Fruit fly (Drosophila melanogaster) whole organism, embryonic: ENCODE results near the gene Kaz1-ORFB.

Experiments used
- Abd-B ChIP-seq: fragments of 200-800 bp; sonication (Bioruptor generic); optimal IDR thresholded peaks from 2 replicates; lab custom pipeline; 2018; ENCODE audit warnings: missing biosample characterization, mild to moderate bottlenecking, missing genetic modification characterization, moderate library complexity
- CG6791 ChIP-seq: fragments of 200-800 bp; sonication (Bioruptor generic); IDR thresholded peaks from 3 replicates; pipeline ENCODE4 v1.3.6; 2022; ENCODE audit warnings: missing biosample characterization, missing genetic modification characterization; ENCODE audit not compliant: partially characterized antibody
- CG7745 ChIP-seq: fragments of 200-800 bp; sonication (Bioruptor generic); optimal IDR thresholded peaks from 2 replicates; lab custom pipeline; 2018; ENCODE audit warnings: missing biosample characterization, mild to moderate bottlenecking, missing genetic modification characterization, moderate library complexity
- HmgD ChIP-seq: fragments of 200-800 bp; sonication (Bioruptor generic); optimal IDR thresholded peaks from 3 replicates; lab custom pipeline; 2016; ENCODE audit warnings: missing biosample characterization, missing genetic modification characterization
- Stat92E ChIP-seq, 3 experiments: fragments of >200 bp in 2 of 3; fragments of 200-800 bp in 1 of 3; sonication (Bioruptor generic) in 1 of 3; optimal IDR thresholded peaks; 2 replicates each; lab custom pipeline; 2017 to 2019; ENCODE audit warnings: missing biosample characterization in 3 of 3, missing genetic modification characterization in 3 of 3, mild to moderate bottlenecking in 1 of 3, moderate library complexity in 1 of 3
- chinmo ChIP-seq: fragments of 200-800 bp; sonication (Bioruptor generic); IDR thresholded peaks from 4 replicates; pipeline ENCODE4 v1.3.6; 2022; ENCODE audit warnings: missing biosample characterization, missing genetic modification characterization; ENCODE audit not compliant: partially characterized antibody
- wdn ChIP-seq: fragments of 200-800 bp; sonication (Bioruptor generic); IDR thresholded peaks from 2 replicates; pipeline ENCODE4 v1.3.6; 2022; ENCODE audit warnings: missing biosample characterization, missing genetic modification characterization

- TF ChIP-seq Abd-B (GFP tag; lab: Kevin White, UChicago): no peak
- TF ChIP-seq CG6791 (GFP tag; lab: Robert Waterston, UW): peak; percentile 88
- TF ChIP-seq CG7745: no peak
- no peak for TF ChIP-seq Stat92E (GFP tag; optimal IDR thresholded peaks at IDR 0.05; lab: Kevin White, UChicago)
- TF ChIP-seq wdn (GFP tag; lab: Robert Waterston, UW): no peak
- no peak for TF ChIP-seq chinmo (GFP tag; lab: Robert Waterston, UW)
- no peak for TF ChIP-seq HmgD (GFP tag; lab: Kevin White, UChicago)
Measured at dm6 chr3L:174501-174900, 41.9 kb upstream of the Kaz1-ORFB start.
